Worm (Caenorhabditis elegans): ENCODE data around the gene ZC15.10.

The ZC15.10 gene

ce11 chrV:20335264-20335663 lies 24.7 kb downstream of the ZC15.10 start, which contains the start of gene Y38H6A.5:
Y38H6A.5 (minus strand) TSS chrV:20335364.
- TF ChIP-seq scrt-1 (GFP tag; IDR thresholded peaks at IDR 0.05) (no peak), hmg-4 (GFP tag; optimal IDR thresholded peaks at IDR 0.05) (no peak), ets-7 (tag; optimal IDR thresholded peaks at IDR 0.05) (no peak), aly-1 (tag; optimal IDR thresholded peaks at IDR 0.05) (no peak), F13C5.2 (tag; optimal IDR thresholded peaks at IDR 0.05) (no peak), ceh-13 (GFP tag; optimal IDR thresholded peaks at IDR 0.05) (no peak), ama-1 (optimal IDR thresholded peaks at IDR 0.05) (no peak), B0310.2 (tag; optimal IDR thresholded peaks at IDR 0.05) (no peak), flt-1 (GFP tag; IDR thresholded peaks at IDR 0.05) (no peak), pes-1 (GFP tag; IDR thresholded peaks at IDR 0.05) (no peak), ceh-36 (tag; optimal IDR thresholded peaks at IDR 0.05) (no peak), sea-1 (GFP tag; conservative IDR thresholded peaks at IDR 0.05) (no peak)

ce11 chrV:20338020-20338419 lies 27.5 kb downstream of the ZC15.10 start:
- TF ChIP-seq flt-1 (GFP tag; IDR thresholded peaks at IDR 0.05) (no peak), ets-7 (tag; optimal IDR thresholded peaks at IDR 0.05) (no peak), ceh-13 (GFP tag; optimal IDR thresholded peaks at IDR 0.05) (no peak), tbx-11 (GFP tag; IDR thresholded peaks at IDR 0.05) (no peak), ceh-36 (tag; optimal IDR thresholded peaks at IDR 0.05) (no peak), F13C5.2 (tag; optimal IDR thresholded peaks at IDR 0.05) (no peak), scrt-1 (GFP tag; IDR thresholded peaks at IDR 0.05) (no peak), aly-1 (tag; optimal IDR thresholded peaks at IDR 0.05) (no peak), hmg-4 (GFP tag; optimal IDR thresholded peaks at IDR 0.05) (no peak), hmbx-1 (tag; optimal IDR thresholded peaks at IDR 0.05) (no peak), pes-1 (GFP tag; IDR thresholded peaks at IDR 0.05) (no peak), sea-1 (GFP tag; conservative IDR thresholded peaks at IDR 0.05) (no peak)

ce11 chrV:20338870-20339269 lies 28.3 kb downstream of the ZC15.10 start:
- no peak for TF ChIP-seq ama-1 (optimal IDR thresholded peaks at IDR 0.05)
- no peak for TF ChIP-seq sea-1 (GFP tag; conservative IDR thresholded peaks at IDR 0.05)
- no peak for TF ChIP-seq tbx-11 (GFP tag; IDR thresholded peaks at IDR 0.05)
- TF ChIP-seq tbx-37 (GFP tag; conservative IDR thresholded peaks at IDR 0.05) = no peak

- TF ChIP-seq F13C5.2 (tag; optimal IDR thresholded peaks at IDR 0.05) = no peak
- no peak for TF ChIP-seq B0310.2 (tag; optimal IDR thresholded peaks at IDR 0.05)
- no peak for TF ChIP-seq tbx-11 (GFP tag; IDR thresholded peaks at IDR 0.05)
- no peak for TF ChIP-seq aly-1 (tag; optimal IDR thresholded peaks at IDR 0.05)
- TF ChIP-seq sea-1 (GFP tag; conservative IDR thresholded peaks at IDR 0.05) = no peak
- TF ChIP-seq ama-1 (optimal IDR thresholded peaks at IDR 0.05) = no peak
- TF ChIP-seq ceh-36 (tag; optimal IDR thresholded peaks at IDR 0.05) = no peak
- TF ChIP-seq pes-1 (GFP tag; IDR thresholded peaks at IDR 0.05) = no peak
- no peak for TF ChIP-seq tbx-37 (GFP tag; conservative IDR thresholded peaks at IDR 0.05)
- no peak for TF ChIP-seq ets-7 (tag; optimal IDR thresholded peaks at IDR 0.05)
- no peak for TF ChIP-seq scrt-1 (GFP tag; IDR thresholded peaks at IDR 0.05)
- TF ChIP-seq hmg-4 (GFP tag; optimal IDR thresholded peaks at IDR 0.05) = no peak
- TF ChIP-seq tra-4 (tag; optimal IDR thresholded peaks at IDR 0.05) = no peak
- TF ChIP-seq flt-1 (GFP tag; IDR thresholded peaks at IDR 0.05) = no peak
- no peak for TF ChIP-seq hmbx-1 (tag; optimal IDR thresholded peaks at IDR 0.05)
- TF ChIP-seq ceh-13 (GFP tag; optimal IDR thresholded peaks at IDR 0.05) = no peak
- TF ChIP-seq hnd-1 (tag; optimal IDR thresholded peaks at IDR 0.05) = no peak
Observed at ce11 chrV:20344889-20345288, 34.4 kb downstream of the ZC15.10 start, which contains the start of gene Y38H6A.3. Y38H6A.3 (plus strand) TSS chrV:20345189.

- TF ChIP-seq hnd-1 (tag; optimal IDR thresholded peaks at IDR 0.05) = no peak
- TF ChIP-seq pes-1 (GFP tag; IDR thresholded peaks at IDR 0.05) = 0 out of 2 replicates have a peak, but pooled peaks have one; percentile 36
Observed at ce11 chrV:20347625-20348024, 37.1 kb downstream of the ZC15.10 start.

ce11 chrV:20350382-20350781 lies 39.8 kb downstream of the ZC15.10 start:
- TF ChIP-seq ama-1 (optimal IDR thresholded peaks at IDR 0.05) = no peak
- TF ChIP-seq scrt-1 (GFP tag; IDR thresholded peaks at IDR 0.05) = no peak
- no peak for TF ChIP-seq ets-7 (tag; optimal IDR thresholded peaks at IDR 0.05)
- no peak for TF ChIP-seq hnd-1 (tag; optimal IDR thresholded peaks at IDR 0.05)
- TF ChIP-seq pes-1 (GFP tag; IDR thresholded peaks at IDR 0.05) = no peak
- no peak for TF ChIP-seq ceh-13 (GFP tag; optimal IDR thresholded peaks at IDR 0.05)
- no peak for TF ChIP-seq B0310.2 (tag; optimal IDR thresholded peaks at IDR 0.05)
- no peak for TF ChIP-seq tbx-37 (GFP tag; conservative IDR thresholded peaks at IDR 0.05)
- TF ChIP-seq aly-1 (tag; optimal IDR thresholded peaks at IDR 0.05) = no peak
- no peak for TF ChIP-seq hmg-4 (GFP tag; optimal IDR thresholded peaks at IDR 0.05)
- no peak for TF ChIP-seq tbx-11 (GFP tag; IDR thresholded peaks at IDR 0.05)
- TF ChIP-seq hmbx-1 (tag; optimal IDR thresholded peaks at IDR 0.05) = no peak
- no peak for TF ChIP-seq flt-1 (GFP tag; IDR thresholded peaks at IDR 0.05)
- no peak for TF ChIP-seq tra-4 (tag; optimal IDR thresholded peaks at IDR 0.05)
- no peak for TF ChIP-seq sea-1 (GFP tag; conservative IDR thresholded peaks at IDR 0.05)
- no peak for TF ChIP-seq ceh-36 (tag; optimal IDR thresholded peaks at IDR 0.05)

- TF ChIP-seq ets-7 (tag; optimal IDR thresholded peaks at IDR 0.05) (no peak), B0310.2 (tag; optimal IDR thresholded peaks at IDR 0.05) (no peak), hmg-4 (GFP tag; optimal IDR thresholded peaks at IDR 0.05) (no peak)
Observed at ce11 chrV:20351195-20351594, 40.7 kb downstream of the ZC15.10 start, which contains the start of gene K02E2.1. K02E2.1 (plus strand) TSS chrV:20351495.

ce11 chrV:20356472-20356871 lies 45.9 kb downstream of the ZC15.10 start, which contains the start of gene grd-11:
grd-11 (plus strand) TSS chrV:20356772.
- TF ChIP-seq hnd-1 (tag; optimal IDR thresholded peaks at IDR 0.05) = no peak
- TF ChIP-seq B0310.2 (tag; optimal IDR thresholded peaks at IDR 0.05) = no peak
- no peak for TF ChIP-seq ceh-36 (tag; optimal IDR thresholded peaks at IDR 0.05)
- TF ChIP-seq ets-7 (tag; optimal IDR thresholded peaks at IDR 0.05) = no peak
- TF ChIP-seq tra-4 (tag; optimal IDR thresholded peaks at IDR 0.05) = no peak
- TF ChIP-seq aly-1 (tag; optimal IDR thresholded peaks at IDR 0.05) = no peak
- no peak for TF ChIP-seq sea-1 (GFP tag; conservative IDR thresholded peaks at IDR 0.05)
- TF ChIP-seq hmg-4 (GFP tag; optimal IDR thresholded peaks at IDR 0.05) = no peak
- TF ChIP-seq tbx-37 (GFP tag; conservative IDR thresholded peaks at IDR 0.05) = no peak
- TF ChIP-seq ceh-13 (GFP tag; optimal IDR thresholded peaks at IDR 0.05) = no peak
- no peak for TF ChIP-seq hmbx-1 (tag; optimal IDR thresholded peaks at IDR 0.05)
- TF ChIP-seq pes-1 (GFP tag; IDR thresholded peaks at IDR 0.05) = no peak
- no peak for TF ChIP-seq scrt-1 (GFP tag; IDR thresholded peaks at IDR 0.05)
- TF ChIP-seq ama-1 (optimal IDR thresholded peaks at IDR 0.05) = no peak
- TF ChIP-seq tbx-11 (GFP tag; IDR thresholded peaks at IDR 0.05) = no peak

Measured in whole organism, early embryonic.